Fruit fly (Drosophila melanogaster): ENCODE data around the gene CG42458.

dm6 chr3L:7465209-7465608 is 41.6 kb downstream of the CG42458 start, which contains the start of the genes CG42660, CG42661 and Tsp66A:
- no peak for TF ChIP-seq fd96Ca (GFP tag; IDR thresholded peaks at IDR 0.05)
- no peak for TF ChIP-seq Pif1B (GFP tag; optimal IDR thresholded peaks at IDR 0.05)
- TF ChIP-seq Snoo (tag; optimal IDR thresholded peaks at IDR 0.05), result no peak
- no peak for TF ChIP-seq CG34367 (tag; optimal IDR thresholded peaks at IDR 0.05)
- TF ChIP-seq Ets98B (GFP tag; IDR thresholded peaks at IDR 0.05), result no peak
- no peak for TF ChIP-seq Pif1A (GFP tag; optimal IDR thresholded peaks at IDR 0.05)
- TF ChIP-seq CG17806 (tag; optimal IDR thresholded peaks at IDR 0.05), result no peak
- TF ChIP-seq CG13204 (GFP tag; optimal IDR thresholded peaks at IDR 0.05), result no peak

Data from whole organism, pupa.